Worm (Caenorhabditis elegans) whole organism, late embryonic: ENCODE results near the gene C01G10.15.

Experiments
- C38D4.7 ChIP-seq: fragments of 200-800 bp; sonication (Bioruptor generic); optimal IDR thresholded peaks from 2 replicates; lab custom pipeline; 2018; ENCODE audit warnings: mild to moderate bottlenecking, missing genetic modification characterization, moderate library complexity, missing compliant biosample characterization
- ahr-1 ChIP-seq: sonication (generic microtip); optimal IDR thresholded peaks from 2 replicates; lab custom pipeline; 2016; ENCODE audit warnings: missing genetic modification characterization, missing compliant biosample characterization
- ceh-18 ChIP-seq: sonication (generic microtip); optimal IDR thresholded peaks from 2 replicates; lab custom pipeline; 2016; ENCODE audit warnings: missing genetic modification characterization, missing compliant biosample characterization
- ceh-24 ChIP-seq: sonication (generic microtip); optimal IDR thresholded peaks from 2 replicates; lab custom pipeline; 2016; ENCODE audit warnings: mild to moderate bottlenecking, missing genetic modification characterization, missing compliant biosample characterization
- ceh-30 ChIP-seq: fragments of 150-350 bp; optimal IDR thresholded peaks from 2 replicates; lab custom pipeline; 2014; ENCODE audit warnings: missing biosample characterization, missing genetic modification characterization
- ceh-9 ChIP-seq: sonication (generic microtip); optimal IDR thresholded peaks from 2 replicates; lab custom pipeline; 2016; ENCODE audit warnings: mild to moderate bottlenecking, missing genetic modification characterization, inconsistent platforms, missing compliant biosample characterization
- eyg-1 ChIP-seq: sonication (generic microtip); optimal IDR thresholded peaks from 2 replicates; lab custom pipeline; 2016; ENCODE audit warnings: missing genotype, missing genetic modification characterization, missing compliant biosample characterization
- hlh-13 ChIP-seq: fragments of 200-800 bp; sonication (Bioruptor generic); optimal IDR thresholded peaks from 2 replicates; lab custom pipeline; 2018; ENCODE audit warnings: mild to moderate bottlenecking, missing genetic modification characterization, missing compliant biosample characterization
- hlh-8 ChIP-seq: sonication (generic microtip); optimal IDR thresholded peaks from 2 replicates; lab custom pipeline; 2016; ENCODE audit warnings: missing genotype, missing genetic modification characterization, missing compliant biosample characterization
- mec-3 ChIP-seq: sonication (generic microtip); optimal IDR thresholded peaks from 2 replicates; lab custom pipeline; 2016; ENCODE audit warnings: borderline replicate concordance, missing genetic modification characterization, missing compliant biosample characterization
- odd-2 ChIP-seq: sonication (generic microtip); optimal IDR thresholded peaks from 2 replicates; lab custom pipeline; 2017; ENCODE audit warnings: antibody characterized with exemption, mild to moderate bottlenecking, missing genetic modification characterization, missing compliant biosample characterization
- pax-1 ChIP-seq: fragments of 150-350 bp; optimal IDR thresholded peaks from 2 replicates; lab custom pipeline; 2014; ENCODE audit warnings: missing biosample characterization, missing genetic modification characterization
- sdc-2 ChIP-seq: sonication (generic microtip); optimal IDR thresholded peaks from 2 replicates; lab custom pipeline; 2016; ENCODE audit warnings: missing genotype, missing genetic modification characterization, missing compliant biosample characterization
- sox-2 ChIP-seq: fragments of 200-800 bp; sonication (Bioruptor generic); IDR thresholded peaks from 2 replicates; pipeline ENCODE4 v1.3.6; 2022; ENCODE audit warnings: missing genetic modification reagents, missing genetic modification characterization, missing compliant biosample characterization
- tbx-7 ChIP-seq: sonication (generic microtip); optimal IDR thresholded peaks from 2 replicates; lab custom pipeline; 2016; ENCODE audit warnings: missing genotype, missing genetic modification characterization, missing compliant biosample characterization
- ttx-3 ChIP-seq: sonication (generic microtip); optimal IDR thresholded peaks from 2 replicates; lab custom pipeline; 2016; ENCODE audit warnings: missing genetic modification reagents, missing genetic modification characterization, missing compliant biosample characterization
- unc-55 ChIP-seq: sonication (generic microtip); optimal IDR thresholded peaks from 2 replicates; lab custom pipeline; 2017; ENCODE audit warnings: missing biosample characterization, missing genetic modification reagents, missing genetic modification characterization

Gene C01G10.15

DNA sequence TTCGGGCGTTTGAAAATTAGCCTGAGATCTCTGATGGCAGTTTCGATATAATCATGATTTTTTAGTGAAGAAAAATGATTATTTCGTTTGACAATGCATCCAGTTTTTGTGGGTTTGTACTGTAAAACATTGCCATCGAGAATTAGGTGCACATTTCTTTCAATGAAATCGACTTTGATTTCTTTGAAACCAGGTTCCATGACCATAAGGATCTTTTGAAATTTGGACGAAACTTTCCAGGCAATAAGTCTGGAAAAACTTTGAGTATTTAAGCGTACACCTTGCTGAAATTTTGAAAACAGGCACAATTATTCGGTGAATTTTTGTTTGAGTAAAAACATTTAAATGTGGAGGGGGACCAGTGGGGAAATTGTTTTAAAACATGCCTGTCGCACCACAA, 35.4 kb downstream of the C01G10.15 start:
- TF ChIP-seq mec-3 (tag; lab: Kevin White, UChicago) (no peak), C38D4.7 (GFP tag; lab: Kevin White, UChicago) (no peak), ceh-24 (no peak), ceh-9 (no peak), ahr-1 (no peak), ttx-3 (tag; lab: Kevin White, UChicago) (no peak), ceh-30 (no peak), tbx-7 (no peak), ceh-18 (tag; lab: Kevin White, UChicago) (no peak), hlh-13 (GFP tag; lab: Kevin White, UChicago) (no peak), pax-1 (no peak), eyg-1 (tag; lab: Kevin White, UChicago) (no peak), hlh-8 (tag; lab: Kevin White, UChicago) (no peak), sdc-2 (tag; lab: Kevin White, UChicago) (no peak), odd-2 (tag; lab: Kevin White, UChicago) (no peak)

DNA sequence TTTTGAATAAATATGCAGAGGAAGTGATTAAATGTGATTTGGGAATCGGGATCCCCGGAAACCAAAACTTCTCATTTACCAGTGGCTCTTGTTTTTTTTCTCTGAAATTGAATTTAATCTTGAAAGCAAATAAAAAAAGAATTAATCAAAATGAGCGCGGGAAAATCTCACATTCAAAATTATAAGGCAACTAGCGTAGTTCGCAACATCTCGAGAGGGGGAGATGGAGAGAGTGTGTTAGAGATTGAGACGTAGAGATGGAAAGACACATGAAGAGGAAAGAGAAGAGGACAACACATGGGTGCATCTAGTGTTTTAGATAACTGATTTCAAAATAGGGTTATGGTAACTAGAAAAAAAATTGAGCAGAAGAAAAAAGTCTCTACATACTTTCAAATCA, 39.0 kb downstream of the C01G10.15 start, which contains the start of gene sdc-3:
Gene sdc-3 (minus strand): TSS at position 101 of the 400 bp plus-strand sequence.
- TF ChIP-seq unc-55 (peak; percentile 17), sox-2 (GFP tag; lab: Robert Waterston, UW) (no peak)
- TF ChIP-seq, all 69 proteins: peak for 1
